Worm (Caenorhabditis elegans) whole organism, midembryonic: ENCODE results near the gene idpa-2.

ENCODE experiments used
- T22C8.4 ChIP-seq: fragments of 200-800 bp; sonication (Bioruptor generic); IDR thresholded peaks from 2 replicates; pipeline ENCODE4 v1.3.6; 2022; ENCODE audit warnings: missing genetic modification characterization, missing compliant biosample characterization
- cog-1 ChIP-seq: sonication (generic microtip); optimal IDR thresholded peaks from 2 replicates; lab custom pipeline; 2016; ENCODE audit warnings: missing genetic modification characterization, missing compliant biosample characterization
- flt-1 ChIP-seq: fragments of 200-800 bp; sonication (Bioruptor generic); IDR thresholded peaks from 2 replicates; pipeline ENCODE4 v1.3.6; 2022; ENCODE audit warnings: missing genetic modification characterization, missing compliant biosample characterization
- klf-2 ChIP-seq: fragments of 200-800 bp; sonication (Bioruptor generic); conservative IDR thresholded peaks from 2 replicates; pipeline ENCODE4 v1.3.6; 2022; ENCODE audit warnings: missing genetic modification reagents, missing genetic modification characterization, missing compliant biosample characterization
- med-1 ChIP-seq: sonication (generic microtip); optimal IDR thresholded peaks from 2 replicates; lab custom pipeline; 2017; ENCODE audit warnings: missing genetic modification characterization, mild to moderate bottlenecking, missing compliant biosample characterization, antibody characterized with exemption, missing genetic modification reagents; ENCODE audit not compliant: insufficient read depth
- ref-1 ChIP-seq: fragments of 200-800 bp; sonication (Bioruptor generic); conservative IDR thresholded peaks from 2 replicates; pipeline ENCODE4 v1.3.6; 2022; ENCODE audit warnings: missing genetic modification reagents, missing genetic modification characterization, missing compliant biosample characterization
- tab-1 ChIP-seq: fragments of 200-800 bp; sonication (Bioruptor generic); IDR thresholded peaks from 2 replicates; pipeline ENCODE4 v1.3.6; 2022; ENCODE audit warnings: missing genetic modification characterization, missing compliant biosample characterization
- ztf-23 ChIP-seq: fragments of 200-800 bp; sonication (Bioruptor generic); IDR thresholded peaks from 2 replicates; pipeline ENCODE4 v1.3.6; 2022; ENCODE audit warnings: missing genetic modification reagents, missing genetic modification characterization, missing compliant biosample characterization
- ztf-29 ChIP-seq: fragments of 200-800 bp; sonication (Bioruptor generic); IDR thresholded peaks from 2 replicates; pipeline ENCODE4 v1.3.6; 2022; ENCODE audit warnings: missing genetic modification reagents, missing genetic modification characterization, missing compliant biosample characterization

The idpa-2 gene

DNA sequence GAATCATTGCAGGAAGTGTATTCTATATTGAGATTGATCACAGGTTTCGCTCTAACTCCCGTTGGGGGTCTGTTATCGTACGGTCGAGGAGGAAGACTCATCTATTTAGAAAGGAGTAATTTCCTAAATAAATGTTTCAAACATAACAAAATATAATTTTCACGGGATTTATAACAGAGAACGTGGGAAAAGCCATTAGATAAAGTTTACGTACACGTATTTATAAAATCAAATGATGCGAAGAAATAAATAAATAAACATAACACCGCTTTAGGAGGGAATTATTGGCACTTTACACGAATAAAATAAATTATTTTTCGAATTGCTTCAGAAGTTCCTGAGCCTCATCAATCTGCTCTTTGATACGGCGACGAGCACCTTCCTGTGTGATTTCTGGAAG lies 15.9 kb upstream of the idpa-2 start, which contains the start of gene F07H5.10:
F07H5.10 (minus strand) TSS at position 101 of the 400 bp plus-strand sequence.
- TF ChIP-seq cog-1 (tag; lab: Kevin White, UChicago) (no peak), tab-1 (no peak), ref-1 (GFP tag; lab: Robert Waterston, UW) (no peak), ztf-23 (GFP tag; lab: Robert Waterston, UW) (no peak), med-1 (GFP tag; lab: Kevin White, UChicago) (no peak), T22C8.4 (GFP tag; lab: Robert Waterston, UW) (no peak), ztf-29 (GFP tag; lab: Robert Waterston, UW) (no peak), klf-2 (GFP tag; lab: Robert Waterston, UW) (no peak), flt-1 (GFP tag; lab: Robert Waterston, UW) (no peak)

DNA sequence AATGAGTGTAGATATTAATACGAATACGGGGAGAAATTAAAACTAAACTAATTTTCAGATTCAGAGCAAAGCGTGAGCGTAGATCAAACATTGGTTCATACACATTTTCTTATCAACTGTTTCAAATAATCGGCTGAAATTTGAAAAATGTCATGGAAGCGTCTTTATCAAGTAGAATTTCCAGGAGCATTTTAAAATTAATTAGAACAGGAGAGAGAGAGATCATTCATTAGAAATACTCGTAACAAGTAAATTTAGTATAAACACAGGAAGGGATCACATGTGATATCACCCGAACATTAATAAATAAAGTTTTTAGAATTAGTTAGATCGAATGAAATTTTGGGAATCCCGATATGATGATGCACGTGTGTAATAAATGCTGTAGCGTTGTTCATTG lies 14.4 kb upstream of the idpa-2 start, which contains the start of gene pho-13:
pho-13 (minus strand) TSS at position 101 of the 400 bp plus-strand sequence.
- TF ChIP-seq ztf-23 (GFP tag; lab: Robert Waterston, UW) (no peak), T22C8.4 (GFP tag; lab: Robert Waterston, UW) (no peak), ref-1 (GFP tag; lab: Robert Waterston, UW) (no peak), cog-1 (tag; lab: Kevin White, UChicago) (no peak), med-1 (GFP tag; lab: Kevin White, UChicago) (no peak), flt-1 (GFP tag; lab: Robert Waterston, UW) (no peak), tab-1 (no peak), klf-2 (GFP tag; lab: Robert Waterston, UW) (no peak), ztf-29 (GFP tag; lab: Robert Waterston, UW) (no peak)

DNA sequence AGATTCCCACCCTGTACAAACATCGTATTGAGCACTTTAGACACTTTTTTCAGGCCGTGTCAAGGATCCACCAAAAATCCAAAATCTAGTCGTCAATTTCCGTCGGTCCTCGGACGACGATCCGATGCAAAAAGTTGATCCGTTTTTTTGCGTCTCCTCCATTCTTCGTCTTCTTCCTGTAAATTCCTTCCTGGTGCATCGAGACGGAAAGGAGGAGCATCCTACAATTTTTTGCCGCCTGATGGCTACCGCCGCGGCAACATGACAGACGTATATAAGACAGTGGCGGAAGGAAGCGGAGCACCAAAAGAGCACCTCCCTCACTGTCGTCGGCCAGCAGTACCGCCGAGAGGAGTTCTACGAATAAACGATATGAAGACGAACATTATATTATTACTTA lies 8.3 kb upstream of the idpa-2 start, which contains the start of gene appg-2:
appg-2 (plus strand) TSS at position 301 of the 400 bp plus-strand sequence.
- TF ChIP-seq flt-1 (GFP tag; lab: Robert Waterston, UW) (no peak), cog-1 (tag; lab: Kevin White, UChicago) (no peak), T22C8.4 (GFP tag; lab: Robert Waterston, UW) (no peak), ztf-23 (GFP tag; lab: Robert Waterston, UW) (no peak), ztf-29 (GFP tag; lab: Robert Waterston, UW) (no peak), klf-2 (GFP tag; lab: Robert Waterston, UW) (no peak), tab-1 (no peak), ref-1 (GFP tag; lab: Robert Waterston, UW) (no peak), med-1 (GFP tag; lab: Kevin White, UChicago) (no peak)

DNA sequence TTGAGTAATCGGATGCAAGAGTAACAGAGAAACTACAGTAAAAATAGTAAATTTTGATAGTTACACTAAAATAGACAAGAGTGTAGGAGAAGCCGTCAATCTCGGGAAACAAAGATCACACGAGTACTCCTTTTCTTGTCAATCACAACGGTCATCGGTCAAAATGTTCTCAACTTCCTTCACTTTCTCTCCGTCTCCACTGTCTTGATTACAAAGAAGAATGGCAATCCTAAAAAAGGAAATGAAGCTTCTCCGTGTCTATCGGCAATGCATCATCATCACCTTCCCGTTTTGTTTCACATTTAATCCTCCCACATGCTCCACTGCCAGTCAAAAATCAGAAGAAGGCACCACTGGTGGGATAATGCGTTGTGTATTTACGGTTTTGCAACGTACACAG lies 7.2 kb upstream of the idpa-2 start:
- TF ChIP-seq flt-1 (GFP tag; lab: Robert Waterston, UW), result no peak
- TF ChIP-seq ref-1 (GFP tag; lab: Robert Waterston, UW), result no peak
- no peak for TF ChIP-seq med-1 (GFP tag; lab: Kevin White, UChicago)
- TF ChIP-seq ztf-29 (GFP tag; lab: Robert Waterston, UW), result no peak
- no peak for TF ChIP-seq klf-2 (GFP tag; lab: Robert Waterston, UW)
- no peak for TF ChIP-seq tab-1
- no peak for TF ChIP-seq T22C8.4 (GFP tag; lab: Robert Waterston, UW)
- TF ChIP-seq ztf-23 (GFP tag; lab: Robert Waterston, UW), result no peak
- no peak for TF ChIP-seq cog-1 (tag; lab: Kevin White, UChicago)

DNA sequence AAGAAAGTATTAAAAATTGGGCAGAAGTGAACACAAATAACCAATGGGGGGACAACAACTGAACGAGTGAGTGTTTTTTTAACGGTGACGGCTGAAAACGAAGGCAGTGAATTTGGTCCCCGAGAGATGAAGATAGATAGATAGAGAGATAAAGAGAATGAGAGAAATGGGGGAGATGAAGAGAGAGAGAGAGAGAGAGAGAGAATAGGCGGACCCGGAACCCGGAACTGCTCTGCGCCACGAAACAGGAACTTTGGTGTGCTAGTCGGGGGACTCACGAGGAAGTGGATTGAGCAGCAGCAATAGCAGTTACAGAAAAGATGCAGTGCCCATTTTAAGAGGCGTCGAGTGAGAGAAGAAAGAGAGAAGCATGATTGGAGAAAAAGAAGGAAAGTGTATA lies 3.9 kb upstream of the idpa-2 start:
- TF ChIP-seq klf-2 (GFP tag; lab: Robert Waterston, UW) (no peak), cog-1 (tag; lab: Kevin White, UChicago) (no peak), T22C8.4 (GFP tag; lab: Robert Waterston, UW) (no peak), tab-1 (no peak), ref-1 (GFP tag; lab: Robert Waterston, UW) (no peak), ztf-29 (GFP tag; lab: Robert Waterston, UW) (no peak), flt-1 (GFP tag; lab: Robert Waterston, UW) (no peak), med-1 (GFP tag; lab: Kevin White, UChicago) (no peak), ztf-23 (GFP tag; lab: Robert Waterston, UW) (no peak)

DNA sequence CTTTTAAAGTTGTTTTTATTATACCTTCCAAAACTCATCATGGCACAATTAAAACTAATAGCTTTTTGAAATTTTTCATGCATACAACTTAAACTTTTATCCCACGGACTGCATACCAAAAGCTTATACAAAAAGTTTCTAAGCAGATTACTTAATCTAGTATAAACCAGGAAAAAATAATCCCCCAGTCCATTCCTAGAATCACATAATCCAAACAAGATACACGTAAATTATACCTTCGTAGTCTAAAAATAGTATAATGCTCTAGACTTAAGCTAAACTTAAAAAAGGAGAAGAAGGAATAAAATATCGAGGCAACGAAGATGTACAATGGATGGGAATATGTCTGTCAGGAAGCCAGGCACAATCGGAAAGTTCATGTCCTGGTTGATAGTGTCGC lies 2.7 kb upstream of the idpa-2 start:
- TF ChIP-seq ztf-29 (GFP tag; lab: Robert Waterston, UW) (no peak), T22C8.4 (GFP tag; lab: Robert Waterston, UW) (no peak), ztf-23 (GFP tag; lab: Robert Waterston, UW) (no peak), tab-1 (no peak), ref-1 (GFP tag; lab: Robert Waterston, UW) (no peak), flt-1 (GFP tag; lab: Robert Waterston, UW) (no peak), cog-1 (tag; lab: Kevin White, UChicago) (no peak), klf-2 (GFP tag; lab: Robert Waterston, UW) (no peak), med-1 (GFP tag; lab: Kevin White, UChicago) (no peak)

DNA sequence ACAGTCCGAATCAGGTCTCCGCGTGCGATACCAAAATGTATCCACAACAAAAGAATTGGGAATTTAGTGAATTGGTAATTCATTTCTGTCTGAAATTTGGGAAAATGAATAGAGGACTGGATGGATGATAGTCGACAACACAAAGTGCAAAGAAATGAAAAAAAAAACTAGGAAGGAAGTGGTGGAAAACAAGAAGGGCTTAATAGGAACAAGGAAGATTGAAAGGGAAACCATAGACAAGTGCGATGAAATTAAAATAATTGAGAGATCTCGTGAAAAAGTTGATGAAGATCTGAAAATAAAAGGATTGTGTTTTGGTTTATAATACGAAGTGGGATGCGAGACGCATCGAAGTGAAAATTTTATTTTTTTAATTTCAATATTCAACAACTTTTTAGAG lies 1.5 kb upstream of the idpa-2 start, which contains the start of gene F07H5.7:
F07H5.7 (minus strand) TSS at position 101 of the 400 bp plus-strand sequence.
- TF ChIP-seq ref-1 (GFP tag; lab: Robert Waterston, UW) (no peak), ztf-23 (GFP tag; lab: Robert Waterston, UW) (no peak), klf-2 (GFP tag; lab: Robert Waterston, UW) (no peak), flt-1 (GFP tag; lab: Robert Waterston, UW) (no peak), ztf-29 (GFP tag; lab: Robert Waterston, UW) (no peak), med-1 (GFP tag; lab: Kevin White, UChicago) (no peak)

DNA sequence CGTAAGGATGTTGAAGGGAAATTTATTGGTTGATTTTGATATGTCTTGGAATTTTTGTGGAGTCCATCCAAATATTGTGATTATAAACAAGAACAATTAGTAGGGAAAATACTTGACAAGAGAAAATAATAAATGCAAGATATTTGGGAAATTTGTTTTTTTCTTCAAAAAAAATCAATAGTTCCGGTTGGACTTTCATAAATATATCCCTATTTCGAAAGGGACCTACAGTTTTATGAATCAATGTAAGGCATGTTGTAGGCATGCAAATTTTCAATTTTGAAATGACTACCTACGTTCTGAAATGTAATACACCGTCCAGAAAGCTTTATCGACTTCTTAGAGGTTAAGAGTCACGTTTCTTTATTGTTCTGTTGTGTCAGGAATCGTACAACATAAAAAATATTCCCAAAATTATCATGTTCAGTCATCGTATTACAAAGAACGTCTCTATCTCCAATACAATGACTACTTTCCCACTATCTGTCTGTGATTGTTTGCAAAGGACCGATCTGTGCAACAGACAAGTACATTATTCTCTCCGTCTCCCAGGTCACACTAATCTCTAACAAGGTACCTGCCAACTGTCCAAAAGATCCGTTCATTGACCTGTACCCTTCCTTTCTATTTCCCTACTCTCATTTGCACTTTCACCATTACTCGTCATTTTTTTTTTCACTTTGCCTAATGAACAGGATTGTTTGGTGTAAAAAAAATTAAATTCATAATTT lies 2.5 kb downstream of the idpa-2 start, which contains the start of gene F07H5.13:
F07H5.13 (plus strand) TSS at position 730 of the 731 bp plus-strand sequence.
- TF ChIP-seq flt-1 (GFP tag; lab: Robert Waterston, UW) (0 out of 2 replicates have a peak, but pooled peaks have one; percentile 56), ztf-29 (GFP tag; lab: Robert Waterston, UW) (no peak), tab-1 (no peak), cog-1 (tag; lab: Kevin White, UChicago) (no peak), klf-2 (GFP tag; lab: Robert Waterston, UW) (no peak), ztf-23 (GFP tag; lab: Robert Waterston, UW) (0 out of 2 replicates have a peak, but pooled peaks have one; percentile 41), med-1 (GFP tag; lab: Kevin White, UChicago) (no peak)
